Worm (Caenorhabditis elegans): ENCODE data around the gene C39B10.4.

Gene C39B10.4

ce11 chrX:10479108-10479738, 34.4 kb downstream of the C39B10.4 start:
- TF ChIP-seq elt-1 (tag; optimal IDR thresholded peaks at IDR 0.05; ENCODE audit: borderline replicate concordance, insufficient read depth), result no peak
- no peak for TF ChIP-seq unc-39 (tag; optimal IDR thresholded peaks at IDR 0.05)
- no peak for TF ChIP-seq mab-5 (tag; optimal IDR thresholded peaks at IDR 0.05)
- no peak for TF ChIP-seq mep-1 (tag; optimal IDR thresholded peaks at IDR 0.05)
- no peak for TF ChIP-seq nhr-76 (tag; optimal IDR thresholded peaks at IDR 0.05)
- no peak for TF ChIP-seq lin-32 (GFP tag; optimal IDR thresholded peaks at IDR 0.05)
- TF ChIP-seq mls-2 (tag; optimal IDR thresholded peaks at IDR 0.05), result no peak
- no peak for TF ChIP-seq hlh-1 (tag; optimal IDR thresholded peaks at IDR 0.05)
- no peak for TF ChIP-seq tbx-8 (GFP tag; optimal IDR thresholded peaks at IDR 0.05)
- TF ChIP-seq blmp-1 (tag; optimal IDR thresholded peaks at IDR 0.05), result no peak
- no peak for TF ChIP-seq flh-1 (GFP tag; optimal IDR thresholded peaks at IDR 0.05)

DNA sequence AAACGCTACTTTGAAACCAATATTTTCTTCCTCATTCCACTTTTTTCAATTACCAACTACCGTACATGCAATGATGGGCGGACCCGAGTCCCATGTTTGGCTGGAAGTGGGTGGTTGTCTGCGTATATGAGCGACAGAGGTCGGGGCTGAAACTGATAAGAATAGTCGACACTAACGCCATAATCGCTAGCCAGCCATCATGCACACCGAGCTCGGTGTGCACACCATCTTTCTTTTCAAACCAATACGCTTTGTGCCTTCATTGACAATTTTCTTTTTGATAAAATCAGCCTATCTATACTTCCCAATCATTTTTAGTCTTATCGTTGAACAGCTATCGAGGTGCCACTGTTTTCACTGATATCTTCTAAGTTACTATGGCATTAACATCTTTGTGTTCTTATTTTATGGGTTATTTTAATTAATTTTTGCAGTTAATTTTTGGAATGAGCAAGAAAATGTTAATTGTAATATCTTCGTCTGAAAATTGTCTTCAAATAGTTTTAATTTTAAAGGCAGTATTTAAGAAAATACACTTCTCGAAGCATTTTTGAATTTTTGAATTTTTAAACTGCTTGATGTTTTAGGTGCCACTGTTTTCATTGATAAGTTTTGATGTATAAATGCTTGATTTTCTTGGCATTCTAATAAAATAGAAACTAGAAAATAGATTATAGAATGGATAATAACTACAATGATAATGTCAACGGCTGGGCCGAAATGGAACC, 35.9 kb downstream of the C39B10.4 start, which contains the start of gene elt-2:
elt-2 (plus strand) TSS at position 678 of the 728 bp plus-strand sequence.
- TF ChIP-seq sem-2 (GFP tag; optimal IDR thresholded peaks at IDR 0.05) (no peak), elt-3 (tag; optimal IDR thresholded peaks at IDR 0.05) (no peak), nhr-2 (tag; optimal IDR thresholded peaks at IDR 0.05) (no peak), nhr-28 (tag; optimal IDR thresholded peaks at IDR 0.05) (no peak), snpc-4 (tag; optimal IDR thresholded peaks at IDR 0.05) (no peak), mls-2 (tag; optimal IDR thresholded peaks at IDR 0.05) (no peak), sptf-1 (tag; optimal IDR thresholded peaks at IDR 0.05) (no peak), mab-5 (tag; optimal IDR thresholded peaks at IDR 0.05) (no peak), ces-1 (GFP tag; optimal IDR thresholded peaks at IDR 0.05) (no peak), flh-1 (GFP tag; optimal IDR thresholded peaks at IDR 0.05) (no peak), tbx-8 (GFP tag; optimal IDR thresholded peaks at IDR 0.05) (no peak), lin-13 (tag; optimal IDR thresholded peaks at IDR 0.05) (no peak), lin-32 (GFP tag; optimal IDR thresholded peaks at IDR 0.05) (no peak)

- TF ChIP-seq blmp-1 (tag; optimal IDR thresholded peaks at IDR 0.05) (no peak), nhr-12 (tag; optimal IDR thresholded peaks at IDR 0.05) (no peak), nhr-28 (tag; optimal IDR thresholded peaks at IDR 0.05) (no peak)
These were observed 37.5 kb downstream of the C39B10.4 start for ce11 chrX:10482272-10482671.

DNA sequence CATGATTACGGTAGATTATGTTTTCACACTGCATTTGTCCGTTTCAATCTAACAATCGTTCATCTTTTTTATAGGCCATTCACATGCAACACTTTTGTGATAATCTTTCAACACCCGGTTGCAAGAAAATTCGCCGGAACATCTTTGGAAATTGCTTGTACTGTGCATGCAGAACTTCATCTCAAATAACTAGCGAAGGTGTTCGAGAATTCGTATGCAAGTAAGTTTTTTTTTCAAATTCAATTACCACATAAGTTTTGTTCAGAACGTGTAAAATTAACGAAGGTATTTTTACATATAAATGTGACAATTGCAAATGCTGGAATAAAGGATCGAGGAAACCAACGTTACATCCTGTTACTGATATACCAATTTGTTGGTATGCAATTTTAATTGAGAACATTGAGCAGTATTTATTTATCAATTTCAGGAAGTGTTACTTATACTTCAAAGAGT, 40.5 kb downstream of the C39B10.4 start, which contains the start of gene C33D3.3:
C33D3.3 (plus strand) TSS at position 51 of the 456 bp plus-strand sequence.
- TF ChIP-seq nhr-76 (tag; optimal IDR thresholded peaks at IDR 0.05), result no peak
- TF ChIP-seq unc-39 (tag; optimal IDR thresholded peaks at IDR 0.05), result no peak
- TF ChIP-seq nhr-2 (tag; optimal IDR thresholded peaks at IDR 0.05), result no peak
- TF ChIP-seq mab-5 (tag; optimal IDR thresholded peaks at IDR 0.05), result no peak
- TF ChIP-seq ces-1 (GFP tag; optimal IDR thresholded peaks at IDR 0.05), result no peak
- TF ChIP-seq pha-4 (tag; optimal IDR thresholded peaks at IDR 0.05), result no peak
- no peak for TF ChIP-seq hlh-1 (tag; optimal IDR thresholded peaks at IDR 0.05)
- no peak for TF ChIP-seq nhr-12 (tag; optimal IDR thresholded peaks at IDR 0.05)
- TF ChIP-seq nhr-237 (tag; optimal IDR thresholded peaks at IDR 0.05), result no peak
- no peak for TF ChIP-seq sem-2 (GFP tag; optimal IDR thresholded peaks at IDR 0.05)
- TF ChIP-seq blmp-1 (tag; optimal IDR thresholded peaks at IDR 0.05), result no peak
- TF ChIP-seq unc-62 (GFP tag; optimal IDR thresholded peaks at IDR 0.05), result no peak
- TF ChIP-seq lin-32 (GFP tag; optimal IDR thresholded peaks at IDR 0.05), result no peak

DNA sequence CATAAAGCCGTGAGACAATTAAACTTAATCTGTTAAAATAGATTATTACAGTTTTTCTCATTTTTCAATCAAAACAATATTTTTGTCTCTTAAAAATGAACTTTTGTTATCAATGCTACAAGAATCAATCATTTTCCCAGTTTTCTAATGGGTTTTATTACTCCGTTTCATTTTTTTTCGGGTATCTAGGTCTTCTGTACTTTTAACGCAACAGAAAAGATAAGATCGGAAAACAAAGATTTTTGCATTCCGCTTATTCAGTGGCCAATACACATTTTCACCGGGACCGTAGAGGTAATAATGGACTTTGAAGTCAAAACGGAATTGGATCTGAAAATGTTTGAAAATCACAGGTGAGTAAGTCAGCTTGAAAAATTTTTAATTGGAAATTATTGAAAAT, 44.0 kb downstream of the C39B10.4 start, which contains the start of gene C33D3.4:
C33D3.4 (plus strand) TSS at position 301 of the 400 bp plus-strand sequence.
- TF ChIP-seq ces-1 (GFP tag; optimal IDR thresholded peaks at IDR 0.05) (no peak), lsy-2 (tag; optimal IDR thresholded peaks at IDR 0.05) (no peak), M03D4.4 (tag; optimal IDR thresholded peaks at IDR 0.05) (no peak), cnd-1 (tag; optimal IDR thresholded peaks at IDR 0.05) (no peak), ham-2 (GFP tag; optimal IDR thresholded peaks at IDR 0.05) (no peak), pha-4 (tag; optimal IDR thresholded peaks at IDR 0.05) (no peak), nhr-2 (tag; optimal IDR thresholded peaks at IDR 0.05) (no peak), ceh-83 (GFP tag; optimal IDR thresholded peaks at IDR 0.05) (no peak), ceh-43 (GFP tag; optimal IDR thresholded peaks at IDR 0.05) (no peak), flh-1 (GFP tag; optimal IDR thresholded peaks at IDR 0.05) (no peak)
